Fruit fly (Drosophila melanogaster) whole organism, wandering third instar larva: ENCODE data around the gene Ir75c.

Experiments used
- Abd-B ChIP-seq: fragments of >200 bp; optimal IDR thresholded peaks from 2 replicates; lab custom pipeline; 2017; ENCODE audit warnings: missing biosample characterization, missing genetic modification characterization
- Dfd ChIP-seq: fragments of >200 bp; optimal IDR thresholded peaks from 2 replicates; lab custom pipeline; 2017; ENCODE audit warnings: missing biosample characterization, missing genetic modification characterization
- Jra ChIP-seq: sonication (Bioruptor generic); optimal IDR thresholded peaks from 2 replicates; lab custom pipeline; 2016; ENCODE audit warnings: missing biosample characterization, missing genetic modification characterization
- N ChIP-seq: fragments of >200 bp; optimal IDR thresholded peaks from 2 replicates; lab custom pipeline; 2018; ENCODE audit warnings: missing biosample characterization, missing external identifiers, missing genetic modification characterization
- Sp1 ChIP-seq: fragments of 200-800 bp; sonication (Bioruptor generic); optimal IDR thresholded peaks from 3 replicates; lab custom pipeline; 2019; ENCODE audit warnings: missing biosample characterization, mild to moderate bottlenecking, missing genetic modification characterization, moderate library complexity
- Vsx2 ChIP-seq: fragments of 200-300, 225-300 bp; sonication (Bioruptor generic); optimal IDR thresholded peaks from 2 replicates; lab custom pipeline; 2018; ENCODE audit warnings: missing biosample characterization, missing genetic modification characterization; ENCODE audit not compliant: partially characterized antibody
- fru ChIP-seq: fragments of 200-800 bp; sonication (Bioruptor generic); optimal IDR thresholded peaks from 3 replicates; lab custom pipeline; 2016; ENCODE audit warnings: missing biosample characterization, mild to moderate bottlenecking, missing genetic modification characterization
- lola ChIP-seq: fragments of >200 bp; optimal IDR thresholded peaks from 2 replicates; lab custom pipeline; 2017; ENCODE audit warnings: missing biosample characterization, missing genetic modification characterization
- usp ChIP-seq: fragments of >200 bp; optimal IDR thresholded peaks from 2 replicates; lab custom pipeline; 2017; ENCODE audit warnings: missing biosample characterization, missing genetic modification characterization

dm6 chr3L:17835074-17835473, 12.4 kb upstream of the Ir75c start, which contains the start of gene CG32189:
- TF ChIP-seq usp (no peak), Sp1 (GFP tag; lab: Kevin White, UChicago) (no peak), fru (GFP tag; lab: Kevin White, UChicago) (no peak), Dfd (GFP tag; lab: Kevin White, UChicago) (no peak), Vsx2 (GFP tag; lab: Kevin White, UChicago) (no peak), N (GFP tag; lab: Kevin White, UChicago) (no peak), Jra (GFP tag; lab: Kevin White, UChicago) (no peak), Abd-B (no peak), lola (GFP tag; lab: Kevin White, UChicago) (no peak)
